Fruit fly (Drosophila melanogaster) whole organism, embryonic: ENCODE results near the gene SdicC.

Experiments
- ATbp ChIP-seq: fragments of 200-800 bp; sonication (Bioruptor generic); optimal IDR thresholded peaks from 2 replicates; lab custom pipeline; 2017; ENCODE audit warnings: missing biosample characterization, mild to moderate bottlenecking, missing genetic modification characterization, missing genetic modification reagents
- Atf6 ChIP-seq: fragments of 200-800 bp; sonication (Bioruptor generic); IDR thresholded peaks from 2 replicates; pipeline ENCODE4 v1.3.6; 2022; ENCODE audit warnings: missing biosample characterization, missing genetic modification characterization
- Bdp1 ChIP-seq: fragments of 200-800 bp; sonication (Bioruptor generic); optimal IDR thresholded peaks from 3 replicates; lab custom pipeline; 2016; ENCODE audit warnings: missing biosample characterization, missing genetic modification characterization
- Bteb2 ChIP-seq: fragments of 200-800 bp; sonication (Bioruptor generic); optimal IDR thresholded peaks from 2 replicates; lab custom pipeline; 2016; ENCODE audit warnings: missing biosample characterization, missing genetic modification characterization
- CG10543 ChIP-seq: fragments of 200-800 bp; sonication (Bioruptor generic); optimal IDR thresholded peaks from 3 replicates; lab custom pipeline; 2017; ENCODE audit warnings: missing biosample characterization, mild to moderate bottlenecking, missing genetic modification characterization, moderate library complexity
- CG11696 ChIP-seq: fragments of 200-800 bp; sonication (Bioruptor generic); IDR thresholded peaks from 2 replicates; pipeline ENCODE4 v1.3.6; 2022; ENCODE audit warnings: missing biosample characterization, missing genetic modification characterization
- CG12071 ChIP-seq: fragments of 200-800 bp; sonication (Bioruptor generic); optimal IDR thresholded peaks from 3 replicates; lab custom pipeline; 2018; ENCODE audit warnings: missing biosample characterization, mild to moderate bottlenecking, missing genetic modification characterization
- CG12219 ChIP-seq: fragments of 200-800 bp; sonication (Bioruptor generic); optimal IDR thresholded peaks from 3 replicates; lab custom pipeline; 2018; ENCODE audit warnings: missing biosample characterization, mild to moderate bottlenecking, missing genetic modification characterization
- CG12299 ChIP-seq: fragments of 200-800 bp; sonication (Bioruptor generic); optimal IDR thresholded peaks from 2 replicates; lab custom pipeline; 2018; ENCODE audit warnings: missing biosample characterization, mild to moderate bottlenecking, missing genetic modification characterization
- CG12769 ChIP-seq: fragments of 200-800 bp; sonication (Bioruptor generic); optimal IDR thresholded peaks from 2 replicates; lab custom pipeline; 2019; ENCODE audit warnings: missing biosample characterization, mild to moderate bottlenecking, missing genetic modification characterization, moderate library complexity
- CG14860 ChIP-seq: fragments of 200-800 bp; sonication (Bioruptor generic); IDR thresholded peaks from 3 replicates; pipeline ENCODE4 v1.3.6; 2022; ENCODE audit warnings: missing biosample characterization, missing genetic modification characterization; ENCODE audit not compliant: partially characterized antibody
- CG1647 ChIP-seq: fragments of 200-800 bp; sonication (Bioruptor generic); optimal IDR thresholded peaks from 3 replicates; lab custom pipeline; 2016; ENCODE audit warnings: missing biosample characterization, missing genetic modification characterization
- CG16863 ChIP-seq: fragments of 200-800 bp; sonication (Bioruptor generic); optimal IDR thresholded peaks from 3 replicates; lab custom pipeline; 2016; ENCODE audit warnings: missing biosample characterization, missing genetic modification characterization
- CG17359 ChIP-seq: fragments of 200-800 bp; sonication (Bioruptor generic); optimal IDR thresholded peaks from 3 replicates; lab custom pipeline; 2018; ENCODE audit warnings: missing biosample characterization, mild to moderate bottlenecking, missing genetic modification characterization, moderate library complexity
- CG18262 ChIP-seq: fragments of 200-800 bp; optimal IDR thresholded peaks from 3 replicates; lab custom pipeline; 2019; ENCODE audit warnings: missing biosample characterization, mild to moderate bottlenecking, missing genetic modification characterization, moderate library complexity
- CG31388 ChIP-seq: fragments of 200-800 bp; sonication (Bioruptor generic); optimal IDR thresholded peaks from 2 replicates; lab custom pipeline; 2016; ENCODE audit warnings: missing biosample characterization, missing genetic modification characterization
- CG4730 ChIP-seq: fragments of 200-800 bp; sonication (Bioruptor generic); IDR thresholded peaks from 2 replicates; pipeline ENCODE4 v1.3.6; 2022; ENCODE audit warnings: missing biosample characterization, missing genetic modification characterization
- CG5245 ChIP-seq: fragments of 200-800 bp; sonication (Bioruptor generic); optimal IDR thresholded peaks from 3 replicates; lab custom pipeline; 2016; ENCODE audit warnings: missing biosample characterization, missing genetic modification characterization
- CG6765 ChIP-seq: fragments of 200-800 bp; sonication (Bioruptor generic); optimal IDR thresholded peaks from 3 replicates; lab custom pipeline; 2017; ENCODE audit warnings: missing biosample characterization, mild to moderate bottlenecking, missing genetic modification characterization
- CG6813 ChIP-seq: fragments of 200-800 bp; sonication (Bioruptor generic); optimal IDR thresholded peaks from 2 replicates; lab custom pipeline; 2017; ENCODE audit warnings: missing biosample characterization, missing genetic modification characterization, mild to moderate bottlenecking, moderate library complexity, missing genetic modification reagents
- CG7928 ChIP-seq: fragments of 200-800 bp; sonication (Bioruptor generic); optimal IDR thresholded peaks from 2 replicates; lab custom pipeline; 2017; ENCODE audit warnings: missing biosample characterization, mild to moderate bottlenecking, missing genetic modification characterization
- CG8944 ChIP-seq: fragments of 200-800 bp; sonication (Bioruptor generic); optimal IDR thresholded peaks from 3 replicates; lab custom pipeline; 2016; ENCODE audit warnings: missing biosample characterization, missing genetic modification characterization
- CG9932 ChIP-seq: fragments of 200-800 bp; sonication (Bioruptor generic); IDR thresholded peaks from 2 replicates; pipeline ENCODE4 v1.3.6; 2022; ENCODE audit warnings: missing biosample characterization, missing genetic modification characterization
- D19A ChIP-seq: fragments of 200-800 bp; optimal IDR thresholded peaks from 3 replicates; lab custom pipeline; 2019; ENCODE audit warnings: missing biosample characterization, mild to moderate bottlenecking, missing genetic modification characterization, moderate library complexity
- Dref ChIP-seq: fragments of 200-800 bp; sonication (Bioruptor generic); IDR thresholded peaks from 2 replicates; pipeline ENCODE4 v1.3.6; 2022; ENCODE audit warnings: missing biosample characterization, missing genetic modification characterization
- Ets97D ChIP-seq: fragments of 200-800 bp; sonication (Bioruptor generic); optimal IDR thresholded peaks from 3 replicates; lab custom pipeline; 2016; ENCODE audit warnings: missing biosample characterization, missing genetic modification characterization
- Fer1 ChIP-seq: fragments of 200-800 bp; sonication (Bioruptor generic); optimal IDR thresholded peaks from 2 replicates; lab custom pipeline; 2017; ENCODE audit warnings: missing biosample characterization, mild to moderate bottlenecking, missing genetic modification characterization
- Fer2 ChIP-seq: fragments of 200-800 bp; sonication (Bioruptor generic); optimal IDR thresholded peaks from 2 replicates; lab custom pipeline; 2018; ENCODE audit warnings: missing biosample characterization, mild to moderate bottlenecking, missing genetic modification characterization, moderate library complexity
- HLH4C ChIP-seq: fragments of 200-800 bp; sonication (Bioruptor generic); IDR thresholded peaks from 3 replicates; pipeline ENCODE4 v1.3.6; 2022; ENCODE audit warnings: missing biosample characterization, missing genetic modification characterization; ENCODE audit not compliant: partially characterized antibody
- HmgZ ChIP-seq: fragments of 200-800 bp; sonication (Bioruptor generic); optimal IDR thresholded peaks from 2 replicates; lab custom pipeline; 2018; ENCODE audit warnings: missing biosample characterization, mild to moderate bottlenecking, missing genetic modification characterization
- NFAT ChIP-seq: fragments of 200-800 bp; sonication (Bioruptor generic); IDR thresholded peaks from 2 replicates; pipeline ENCODE4 v1.3.6; 2022; ENCODE audit warnings: missing biosample characterization, missing genetic modification characterization
- Opbp ChIP-seq: fragments of 200-800 bp; sonication (Bioruptor generic); IDR thresholded peaks from 3 replicates; pipeline ENCODE4 v1.3.6; 2022; ENCODE audit warnings: missing biosample characterization, missing genetic modification characterization; ENCODE audit not compliant: partially characterized antibody
- Sin3A ChIP-seq: fragments of >200 bp; optimal IDR thresholded peaks from 2 replicates; lab custom pipeline; 2018
- Sry-β ChIP-seq: fragments of 200-800 bp; sonication (Bioruptor generic); optimal IDR thresholded peaks from 2 replicates; lab custom pipeline; 2018; ENCODE audit warnings: missing biosample characterization, mild to moderate bottlenecking, missing genetic modification characterization, moderate library complexity
- ab ChIP-seq: fragments of 200-800 bp; sonication (Bioruptor generic); optimal IDR thresholded peaks from 2 replicates; lab custom pipeline; 2016; ENCODE audit warnings: missing biosample characterization, missing genetic modification characterization
- ato ChIP-seq: fragments of 200-800 bp; sonication (Bioruptor generic); IDR thresholded peaks from 2 replicates; pipeline ENCODE4 v1.3.6; 2022; ENCODE audit warnings: missing biosample characterization, missing genetic modification characterization; ENCODE audit not compliant: partially characterized antibody
- bab2 ChIP-seq: fragments of 200-800 bp; sonication (Bioruptor generic); optimal IDR thresholded peaks from 2 replicates; lab custom pipeline; 2016; ENCODE audit warnings: missing biosample characterization, missing genetic modification characterization
- chm ChIP-seq: fragments of 200-800 bp; sonication (Bioruptor generic); IDR thresholded peaks from 2 replicates; pipeline ENCODE4 v1.3.6; 2022; ENCODE audit warnings: missing biosample characterization, missing genetic modification characterization
- ewg ChIP-seq: fragments of 200-800 bp; sonication (Bioruptor generic); optimal IDR thresholded peaks from 3 replicates; lab custom pipeline; 2017; ENCODE audit warnings: mild to moderate bottlenecking, missing biosample characterization, missing genetic modification reagents, missing genetic modification characterization
- gfzf ChIP-seq: fragments of 200-800 bp; sonication (Bioruptor generic); optimal IDR thresholded peaks from 2 replicates; lab custom pipeline; 2016; ENCODE audit warnings: missing biosample characterization, mild to moderate bottlenecking, missing genetic modification characterization, moderate library complexity
- gsb ChIP-seq: fragments of 200-800 bp; sonication (Bioruptor generic); IDR thresholded peaks from 2 replicates; pipeline ENCODE4 v1.3.6; 2022; ENCODE audit warnings: missing biosample characterization, missing genetic modification characterization
- gsb-n ChIP-seq: fragments of 200-800 bp; sonication (Bioruptor generic); optimal IDR thresholded peaks from 3 replicates; lab custom pipeline; 2018; ENCODE audit warnings: missing biosample characterization, mild to moderate bottlenecking, missing genetic modification characterization
- h ChIP-seq: fragments of >200 bp; optimal IDR thresholded peaks from 2 replicates; lab custom pipeline; 2017
- lbe ChIP-seq: fragments of 200-800 bp; sonication (Bioruptor generic); optimal IDR thresholded peaks from 2 replicates; lab custom pipeline; 2016; ENCODE audit warnings: missing biosample characterization, mild to moderate bottlenecking, missing genetic modification characterization
- pita ChIP-seq: fragments of 200-800 bp; sonication (Bioruptor generic); optimal IDR thresholded peaks from 2 replicates; lab custom pipeline; 2017; ENCODE audit warnings: missing biosample characterization, mild to moderate bottlenecking, missing genetic modification characterization
- pnt ChIP-seq: fragments of 200-800 bp; sonication (Bioruptor generic); optimal IDR thresholded peaks from 3 replicates; lab custom pipeline; 2016; ENCODE audit warnings: missing biosample characterization, missing genetic modification characterization
- tgo ChIP-seq: fragments of 200-800 bp; sonication (Bioruptor generic); IDR thresholded peaks from 3 replicates; pipeline ENCODE4 v1.3.6; 2022; ENCODE audit warnings: missing biosample characterization, missing genetic modification characterization
- trem ChIP-seq: fragments of 200-800 bp; optimal IDR thresholded peaks from 3 replicates; lab custom pipeline; 2019; ENCODE audit warnings: missing biosample characterization, mild to moderate bottlenecking, missing genetic modification characterization, moderate library complexity
- wek ChIP-seq: fragments of 200-800 bp; sonication (Bioruptor generic); optimal IDR thresholded peaks from 3 replicates; lab custom pipeline; 2018; ENCODE audit warnings: missing biosample characterization, mild to moderate bottlenecking, missing genetic modification characterization, moderate library complexity
- zfh2 ChIP-seq: fragments of 200-800 bp; sonication (Bioruptor generic); optimal IDR thresholded peaks from 2 replicates; lab custom pipeline; 2016; ENCODE audit warnings: missing biosample characterization, missing genetic modification characterization

The SdicC gene

DNA sequence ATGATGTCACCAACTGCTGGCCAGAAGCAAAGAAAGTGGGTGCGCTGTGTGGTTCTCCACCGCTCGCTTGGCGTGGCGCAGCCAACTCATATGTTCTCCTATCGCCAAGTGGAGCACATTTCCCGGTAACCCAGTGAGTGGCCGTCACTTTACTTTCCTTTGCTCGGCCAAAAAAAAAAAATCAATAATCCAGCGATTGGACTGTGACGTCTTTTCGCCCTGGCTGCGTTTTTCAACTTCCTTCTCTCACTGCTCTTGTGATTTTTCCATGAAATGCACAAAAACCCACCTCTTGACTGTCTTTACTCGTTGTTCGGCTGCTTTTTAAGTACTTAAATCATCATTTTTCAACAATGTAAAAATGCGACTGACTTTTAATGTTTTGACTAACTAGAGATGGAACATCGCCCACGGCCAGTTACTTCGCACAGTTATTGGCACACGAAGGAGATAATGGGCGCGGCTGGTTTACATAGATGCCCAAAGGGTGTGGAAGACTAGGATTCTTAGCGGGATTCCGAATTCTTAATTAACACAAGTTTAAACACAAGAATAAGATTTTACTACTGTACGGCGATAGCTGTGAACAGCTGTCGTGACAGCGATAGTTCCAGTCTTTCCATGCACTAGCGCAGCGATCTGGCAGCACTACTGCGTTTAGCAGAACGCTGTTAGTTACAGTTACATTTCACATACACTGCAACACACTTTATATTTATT lies 18.9 kb upstream of the SdicC start, which contains the start of gene sw (continued):
- TF ChIP-seq CG11696 (GFP tag; lab: Robert Waterston, UW) (no peak), CG8944 (GFP tag; lab: Kevin White, UChicago) (peak; percentile 54), CG12769 (tag; lab: Kevin White, UChicago) (peak; percentile 76), Fer2 (tag; lab: Kevin White, UChicago) (peak; percentile 43), gsb-n (no peak), lbe (GFP tag; lab: Kevin White, UChicago) (no peak), CG31388 (GFP tag; lab: Kevin White, UChicago) (no peak), Ets97D (GFP tag; lab: Kevin White, UChicago) (peak; percentile 48), CG16863 (GFP tag; lab: Kevin White, UChicago) (peak; percentile 37), zfh2 (GFP tag; lab: Kevin White, UChicago) (peak; percentile 85), CG9932 (GFP tag; lab: Robert Waterston, UW) (peak; percentile 92), CG4730 (GFP tag; lab: Robert Waterston, UW) (peak; percentile 27; the same call in 1 of the 2 replicates), NFAT (GFP tag; lab: Robert Waterston, UW) (peak; percentile 77), CG14860 (peak; percentile 90), bab2 (GFP tag; lab: Kevin White, UChicago) (peak; percentile 54), chm (GFP tag; lab: Robert Waterston, UW) (peak; percentile 23; the same call in 1 of the 2 replicates), gfzf (GFP tag; lab: Kevin White, UChicago) (no peak), HLH4C (peak; percentile 82), ab (no peak), Sry-β (GFP tag; lab: Kevin White, UChicago) (no peak), trem (tag; lab: Kevin White, UChicago) (peak; percentile 62), pita (no peak), Opbp (GFP tag; lab: Robert Waterston, UW) (peak; percentile 90), tgo (GFP tag; lab: Robert Waterston, UW) (peak; percentile 71), CG1647 (peak; percentile 22), CG7928 (GFP tag; lab: Kevin White, UChicago) (peak; percentile 5), D19A (tag; lab: Kevin White, UChicago) (peak; percentile 9), CG6765 (GFP tag; lab: Kevin White, UChicago) (no peak), ato (GFP tag; lab: Robert Waterston, UW) (peak; percentile 67), wek (GFP tag; lab: Kevin White, UChicago) (peak; percentile 17), Dref (GFP tag; lab: Robert Waterston, UW) (peak; percentile 54), CG10543 (GFP tag; lab: Kevin White, UChicago) (peak; percentile 55), gsb (GFP tag; lab: Robert Waterston, UW) (peak; percentile 56; the same call in 1 of the 2 replicates), Bdp1 (peak; percentile 29), Fer1 (peak; percentile 37), CG12299 (tag; lab: Kevin White, UChicago) (peak; percentile 28), CG17359 (tag; lab: Kevin White, UChicago) (peak; percentile 34), CG12071 (GFP tag; lab: Kevin White, UChicago) (no peak), ewg (GFP tag; lab: Kevin White, UChicago) (peak; percentile 33), Bteb2 (peak; percentile 10), ATbp (no peak), CG6813 (GFP tag; lab: Kevin White, UChicago) (no peak), CG5245 (GFP tag; lab: Kevin White, UChicago) (peak; percentile 20), pnt (GFP tag; lab: Kevin White, UChicago) (peak; percentile 52), CG18262 (tag; lab: Kevin White, UChicago) (peak; percentile 47), HmgZ (tag; lab: Kevin White, UChicago) (peak; percentile 58), Atf6 (GFP tag; lab: Robert Waterston, UW) (peak; percentile 55; the same call in 1 of the 2 replicates), Sin3A (peak; percentile 87), h (lab: Kevin White, UChicago) (no peak), CG12219 (GFP tag; lab: Kevin White, UChicago) (peak; percentile 18)
